Worm (Caenorhabditis elegans): ENCODE data around the gene Y62H9A.3.

- TF ChIP-seq nhr-76 (tag; optimal IDR thresholded peaks at IDR 0.05) (no peak), ceh-82 (tag; optimal IDR thresholded peaks at IDR 0.05) (no peak), ctbp-1 (GFP tag; IDR thresholded peaks at IDR 0.05) (no peak), lin-39 (tag; optimal IDR thresholded peaks at IDR 0.05) (no peak), daf-12 (tag; optimal IDR thresholded peaks at IDR 0.05) (no peak), pha-4 (GFP tag; IDR thresholded peaks at IDR 0.05) (no peak), pha-4 (tag; optimal IDR thresholded peaks at IDR 0.05) (no peak), ces-1 (GFP tag; optimal IDR thresholded peaks at IDR 0.05) (no peak), dpl-1 (GFP tag; optimal IDR thresholded peaks at IDR 0.05) (no peak), aly-2 (tag; optimal IDR thresholded peaks at IDR 0.05) (no peak), egl-27 (tag; optimal IDR thresholded peaks at IDR 0.05) (no peak), attf-4 (tag; optimal IDR thresholded peaks at IDR 0.05) (no peak), F26F4.8 (GFP tag; conservative IDR thresholded peaks at IDR 0.05) (no peak), zag-1 (tag; optimal IDR thresholded peaks at IDR 0.05) (no peak), skn-1 (tag; optimal IDR thresholded peaks at IDR 0.05) (no peak)
Observed at ce11 chrX:11909168-11909567, 29.4 kb upstream of the Y62H9A.3 start.
